Worm (Caenorhabditis elegans): Measurements from ENCODE around the gene T28F3.5.
A peak's percentile ranks its signal among the peaks of the same experiment; 100 is the strongest.

Gene T28F3.5

DNA sequence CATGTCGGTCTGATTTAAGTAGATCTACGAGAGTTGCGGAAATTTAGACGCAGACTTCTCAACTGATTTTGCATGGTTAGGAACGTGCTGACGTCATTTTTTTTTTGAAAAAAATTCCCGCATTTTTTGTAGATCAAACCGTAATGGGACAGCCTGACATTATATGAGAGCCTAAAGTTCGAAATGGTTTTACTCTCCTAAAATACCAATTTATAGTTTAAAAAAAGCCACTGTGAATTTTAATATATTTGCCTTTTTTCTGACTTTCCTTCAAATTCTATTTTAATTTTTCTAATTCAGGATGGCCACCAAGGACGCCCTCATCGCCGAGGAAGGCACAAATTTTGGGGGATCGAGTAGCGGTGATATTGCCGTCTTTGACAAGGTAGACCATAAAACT, 25.5 kb upstream of the T28F3.5 start, which contains the start of gene atgp-1:
atgp-1 (plus strand) TSS at position 301 of the 400 bp plus-strand sequence.
- TF ChIP-seq jun-1 (tag; optimal IDR thresholded peaks at IDR 0.05) (no peak), nhr-11 (tag; optimal IDR thresholded peaks at IDR 0.05) (no peak), nhr-237 (tag; optimal IDR thresholded peaks at IDR 0.05) (no peak), ZK546.5 (tag; optimal IDR thresholded peaks at IDR 0.05) (no peak), ztf-11 (tag; optimal IDR thresholded peaks at IDR 0.05) (no peak), nhr-77 (tag; optimal IDR thresholded peaks at IDR 0.05) (no peak)

DNA sequence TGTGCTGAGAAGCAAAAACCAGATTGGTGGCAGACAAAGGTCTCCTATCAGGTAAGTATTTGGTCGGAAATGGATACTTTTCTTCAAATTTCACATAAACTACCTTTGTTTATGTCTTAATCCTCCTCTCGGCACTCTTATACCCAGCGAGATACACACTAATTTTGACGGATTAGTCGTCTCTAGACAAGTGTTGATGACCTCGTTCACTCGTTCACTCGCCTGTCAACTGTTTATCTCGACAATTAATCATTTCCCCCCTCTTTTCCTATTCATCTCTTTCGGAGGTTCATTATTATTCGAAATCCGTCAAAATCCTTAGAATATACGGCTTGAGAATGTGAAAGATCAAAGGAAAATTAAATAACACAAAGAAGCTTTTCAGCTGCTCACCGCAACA, 24.9 kb upstream of the T28F3.5 start:
- TF ChIP-seq egl-27 (tag; optimal IDR thresholded peaks at IDR 0.05) (no peak), nhr-25 (tag; optimal IDR thresholded peaks at IDR 0.05) (peak; percentile 25)

DNA sequence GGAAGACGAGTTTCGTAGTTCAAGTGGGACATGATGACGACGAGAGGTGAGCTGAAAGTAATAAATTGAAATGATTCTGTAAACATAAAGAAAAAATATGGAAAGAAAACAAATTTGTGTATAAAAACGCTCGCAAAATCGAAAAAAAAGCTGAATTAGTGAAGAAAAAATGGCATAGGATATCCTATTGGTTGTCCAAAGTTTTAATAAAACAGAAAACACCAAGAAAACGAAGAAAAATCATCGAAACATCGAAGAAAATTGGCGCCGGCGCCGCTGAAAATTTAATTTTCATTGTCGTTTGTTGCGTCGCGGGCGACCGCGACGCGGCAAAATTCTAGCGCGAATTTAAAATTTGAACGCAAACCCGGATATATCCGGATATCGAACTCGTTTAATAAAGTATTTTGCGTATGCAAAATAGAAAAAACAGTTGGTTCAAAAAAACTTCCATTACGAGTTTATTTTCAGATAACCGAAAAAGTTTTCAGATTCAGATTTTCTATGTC, 20.9 kb upstream of the T28F3.5 start, which contains the start of gene gln-5:
gln-5 (minus strand) TSS at position 51 of the 509 bp plus-strand sequence.
- no peak for TF ChIP-seq fkh-10 (GFP tag; optimal IDR thresholded peaks at IDR 0.05)
- TF ChIP-seq ztf-4 (tag; optimal IDR thresholded peaks at IDR 0.05), result no peak
- TF ChIP-seq egl-5 (tag; optimal IDR thresholded peaks at IDR 0.05), result no peak
- no peak for TF ChIP-seq elt-2 (tag; optimal IDR thresholded peaks at IDR 0.05)
- TF ChIP-seq hmg-11 (tag; optimal IDR thresholded peaks at IDR 0.05), result no peak
- TF ChIP-seq unc-39 (tag; optimal IDR thresholded peaks at IDR 0.05), result no peak
- no peak for TF ChIP-seq ceh-9 (tag; optimal IDR thresholded peaks at IDR 0.05)
- TF ChIP-seq nhr-77 (tag; optimal IDR thresholded peaks at IDR 0.05), result no peak
- no peak for TF ChIP-seq lsy-12 (tag; optimal IDR thresholded peaks at IDR 0.05)
- no peak for TF ChIP-seq R02D3.7 (tag; optimal IDR thresholded peaks at IDR 0.05)
- TF ChIP-seq nhr-237 (tag; optimal IDR thresholded peaks at IDR 0.05), result no peak
- no peak for TF ChIP-seq nhr-12 (tag; optimal IDR thresholded peaks at IDR 0.05)
- no peak for TF ChIP-seq lin-15B (tag; optimal IDR thresholded peaks at IDR 0.05)
- no peak for TF ChIP-seq daf-12 (tag; optimal IDR thresholded peaks at IDR 0.05)
- no peak for TF ChIP-seq tbx-2 (tag; optimal IDR thresholded peaks at IDR 0.05)
- TF ChIP-seq nhr-25 (tag; optimal IDR thresholded peaks at IDR 0.05), result no peak

DNA sequence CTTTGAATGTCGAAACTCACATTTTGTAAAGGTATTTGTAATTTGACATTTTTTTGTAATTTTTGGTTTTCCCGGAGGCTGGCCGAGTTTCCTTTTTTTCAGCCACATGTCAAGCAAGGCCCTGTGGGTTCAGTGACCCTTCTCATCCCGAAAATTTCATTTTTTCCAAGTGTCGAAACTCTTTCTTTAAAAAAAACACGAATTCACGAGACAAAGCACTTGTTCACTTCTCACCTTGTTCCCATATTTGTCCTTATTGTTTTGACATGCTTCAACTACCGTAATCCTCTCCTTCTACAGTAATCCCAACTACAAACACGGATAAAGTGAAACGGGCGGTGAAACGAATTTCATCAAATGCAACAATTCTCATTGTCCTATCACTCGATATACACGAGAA, 19.3 kb upstream of the T28F3.5 start, which contains the start of gene lhfp-4:
lhfp-4 (plus strand) TSS at position 301 of the 400 bp plus-strand sequence.
- no peak for TF ChIP-seq fkh-10 (GFP tag; optimal IDR thresholded peaks at IDR 0.05)
- TF ChIP-seq ama-1 (optimal IDR thresholded peaks at IDR 0.05), result no peak
- TF ChIP-seq mml-1 (tag; optimal IDR thresholded peaks at IDR 0.05), result no peak
- TF ChIP-seq ztf-11 (tag; optimal IDR thresholded peaks at IDR 0.05), result no peak
- TF ChIP-seq unc-39 (tag; optimal IDR thresholded peaks at IDR 0.05), result no peak
- no peak for TF ChIP-seq ZK546.5 (tag; optimal IDR thresholded peaks at IDR 0.05)

DNA sequence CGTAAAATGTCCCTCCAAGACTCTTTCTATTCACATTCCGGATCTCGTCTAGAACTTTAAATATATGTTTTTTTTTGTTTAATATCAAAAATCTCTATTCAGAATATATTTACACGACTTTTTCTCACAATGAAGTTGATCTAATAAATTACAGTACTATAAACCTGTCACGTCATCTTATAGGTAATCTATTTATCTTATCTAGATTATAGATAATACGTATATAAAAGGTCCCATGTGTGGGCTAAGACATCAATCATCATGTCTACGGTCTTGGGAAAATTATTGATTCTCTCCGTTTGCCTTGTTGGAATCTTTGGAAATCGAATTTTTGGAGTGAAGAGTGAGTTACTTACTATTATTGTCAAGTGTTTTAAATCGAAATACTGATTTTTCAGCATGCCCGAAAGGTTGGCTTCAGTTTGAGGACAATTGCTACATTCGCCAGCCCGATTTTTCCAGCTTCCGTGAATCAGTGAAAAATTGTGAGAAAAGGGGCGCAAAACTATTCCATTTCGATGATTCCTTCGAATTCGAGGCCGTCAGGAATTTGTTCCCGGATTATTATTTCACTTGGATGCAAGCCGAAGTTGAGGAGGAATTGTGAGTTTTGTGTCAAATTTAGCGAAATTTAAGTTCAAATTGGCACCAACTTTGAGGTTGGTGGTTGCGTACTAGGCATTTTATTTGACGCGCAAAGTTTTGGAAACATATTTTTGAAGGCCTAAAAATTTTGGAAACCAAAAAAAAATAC, 17.7 kb upstream of the T28F3.5 start, which contains the start of gene clec-196:
clec-196 (plus strand) TSS at position 252 of the 754 bp plus-strand sequence.
- TF ChIP-seq hmg-11 (tag; optimal IDR thresholded peaks at IDR 0.05) (peak; percentile 19), pqm-1 (tag; optimal IDR thresholded peaks at IDR 0.05) (no peak), ceh-82 (tag; optimal IDR thresholded peaks at IDR 0.05) (no peak), nhr-237 (tag; optimal IDR thresholded peaks at IDR 0.05) (no peak), nhr-43 (tag; optimal IDR thresholded peaks at IDR 0.05; ENCODE audit: poor library complexity, severe bottlenecking) (no peak), nhr-76 (tag; optimal IDR thresholded peaks at IDR 0.05) (no peak), pha-4 (tag; optimal IDR thresholded peaks at IDR 0.05) (no peak), skn-1 (tag; optimal IDR thresholded peaks at IDR 0.05) (no peak), zag-1 (tag; optimal IDR thresholded peaks at IDR 0.05) (no peak), ceh-16 (tag; optimal IDR thresholded peaks at IDR 0.05) (no peak), tbx-2 (tag; optimal IDR thresholded peaks at IDR 0.05) (no peak), ama-1 (optimal IDR thresholded peaks at IDR 0.05) (peak; percentile 14), nhr-23 (tag; optimal IDR thresholded peaks at IDR 0.05) (no peak), nfya-1 (tag; optimal IDR thresholded peaks at IDR 0.05; ENCODE audit: insufficient read depth) (peak; percentile 52), lin-39 (tag; optimal IDR thresholded peaks at IDR 0.05) (no peak), nhr-11 (tag; optimal IDR thresholded peaks at IDR 0.05) (no peak)
